Worm (Caenorhabditis elegans) whole organism, midembryonic: ENCODE results near the gene nstp-10.

Experiments
- T22C8.4 ChIP-seq: fragments of 200-800 bp; sonication (Bioruptor generic); IDR thresholded peaks from 2 replicates; pipeline ENCODE4 v1.3.6; 2022; ENCODE audit warnings: missing genetic modification characterization, missing compliant biosample characterization
- med-1 ChIP-seq: sonication (generic microtip); optimal IDR thresholded peaks from 2 replicates; lab custom pipeline; 2017; ENCODE audit warnings: missing genetic modification characterization, mild to moderate bottlenecking, missing compliant biosample characterization, antibody characterized with exemption, missing genetic modification reagents; ENCODE audit not compliant: insufficient read depth
- ref-1 ChIP-seq: fragments of 200-800 bp; sonication (Bioruptor generic); conservative IDR thresholded peaks from 2 replicates; pipeline ENCODE4 v1.3.6; 2022; ENCODE audit warnings: missing genetic modification reagents, missing genetic modification characterization, missing compliant biosample characterization
- ztf-23 ChIP-seq: fragments of 200-800 bp; sonication (Bioruptor generic); IDR thresholded peaks from 2 replicates; pipeline ENCODE4 v1.3.6; 2022; ENCODE audit warnings: missing genetic modification reagents, missing genetic modification characterization, missing compliant biosample characterization

- TF ChIP-seq T22C8.4 (GFP tag; lab: Robert Waterston, UW) (no peak), ztf-23 (GFP tag; lab: Robert Waterston, UW) (no peak), ref-1 (GFP tag; lab: Robert Waterston, UW) (no peak), med-1 (no peak)
Observed at ce11 chrV:9509597-9509996, 40.0 kb downstream of the nstp-10 start.
